Worm (Caenorhabditis elegans) whole organism, mixed stage, embryonic: ENCODE data around the gene rpl-6.

ENCODE experiments used
- bed-3 ChIP-seq: fragments of 200-800 bp; sonication (Bioruptor generic); optimal IDR thresholded peaks from 3 replicates; lab custom pipeline; 2018; ENCODE audit warnings: mild to moderate bottlenecking, missing genetic modification characterization, moderate library complexity, missing compliant biosample characterization
- ceh-39 ChIP-seq: fragments of 150-350 bp; optimal IDR thresholded peaks from 2 replicates; lab custom pipeline; 2014; ENCODE audit warnings: missing biosample characterization, missing genetic modification characterization
- elt-1 ChIP-seq: sonication (generic microtip); optimal IDR thresholded peaks from 2 replicates; lab custom pipeline; 2017; ENCODE audit warnings: missing genetic modification characterization, mild to moderate bottlenecking, missing compliant biosample characterization, antibody characterized with exemption, moderate library complexity, borderline replicate concordance; ENCODE audit not compliant: insufficient read depth
- elt-3 ChIP-seq: fragments of 150-350 bp; optimal IDR thresholded peaks from 2 replicates; lab custom pipeline; 2014; ENCODE audit warnings: missing biosample characterization, missing genetic modification characterization
- lsy-2 ChIP-seq: fragments of 150-350 bp; optimal IDR thresholded peaks from 2 replicates; lab custom pipeline; 2014; ENCODE audit warnings: missing biosample characterization, missing genetic modification characterization
- nhr-12 ChIP-seq: fragments of 150-350 bp; optimal IDR thresholded peaks from 2 replicates; lab custom pipeline; 2014; ENCODE audit warnings: missing biosample characterization, missing genetic modification characterization
- nhr-28 ChIP-seq: fragments of 150-350 bp; optimal IDR thresholded peaks from 2 replicates; lab custom pipeline; 2014; ENCODE audit warnings: missing biosample characterization, missing genetic modification characterization
- nhr-76 ChIP-seq: sonication (generic microtip); optimal IDR thresholded peaks from 2 replicates; lab custom pipeline; 2017; ENCODE audit warnings: missing biosample characterization, missing genetic modification characterization
- pha-4 ChIP-seq: fragments of 150-350 bp; optimal IDR thresholded peaks from 2 replicates; lab custom pipeline; 2018; ENCODE audit warnings: missing biosample characterization, missing genetic modification reagents, missing genetic modification characterization
- unc-39 ChIP-seq: fragments of 150-350 bp; optimal IDR thresholded peaks from 2 replicates; lab custom pipeline; 2014; ENCODE audit warnings: missing biosample characterization, missing genetic modification characterization
- ztf-11 ChIP-seq: fragments of 150-350 bp; optimal IDR thresholded peaks from 2 replicates; lab custom pipeline; 2014; ENCODE audit warnings: missing biosample characterization, missing genetic modification characterization

DNA sequence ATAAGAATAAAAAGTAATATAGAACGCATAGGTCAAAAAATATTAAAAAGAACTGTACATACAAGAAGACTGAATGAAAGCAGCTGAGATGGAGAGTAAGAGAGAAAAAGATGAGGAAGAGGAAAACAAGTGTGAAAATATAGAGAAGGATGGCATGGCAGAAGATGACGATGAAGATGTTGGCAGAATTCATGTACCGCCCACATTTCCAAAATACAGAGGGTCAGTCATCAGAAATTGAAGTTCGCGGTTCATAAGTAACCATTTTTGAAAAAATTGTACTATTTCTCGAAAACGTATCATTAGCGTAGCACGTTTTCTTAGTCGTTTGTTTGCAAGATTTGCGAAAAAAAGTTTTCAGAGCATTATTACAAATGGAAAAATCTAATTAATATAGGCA lies 39.5 kb downstream of the rpl-6 start, which contains the start of gene zmp-6:
- TF ChIP-seq nhr-76, result no peak
- TF ChIP-seq ztf-11 (tag; lab: Kevin White, UChicago), result no peak
- TF ChIP-seq nhr-28 (tag; lab: Kevin White, UChicago), result no peak
- TF ChIP-seq pha-4 (tag; lab: Kevin White, UChicago), result no peak
- no peak for TF ChIP-seq nhr-12 (tag; lab: Kevin White, UChicago)
- no peak for TF ChIP-seq elt-1 (tag; lab: Kevin White, UChicago)
- no peak for TF ChIP-seq ceh-39 (tag; lab: Kevin White, UChicago)
- no peak for TF ChIP-seq bed-3 (GFP tag; lab: Kevin White, UChicago)
- no peak for TF ChIP-seq unc-39 (tag; lab: Kevin White, UChicago)
- TF ChIP-seq elt-3 (tag; lab: Kevin White, UChicago), result no peak
- TF ChIP-seq lsy-2 (tag; lab: Kevin White, UChicago), result no peak
